Worm (Caenorhabditis elegans) whole organism, L1 larva: ENCODE data around the gene R11H6.4.

Experiments
- C16A3.4 ChIP-seq: fragments of 150-350 bp; optimal IDR thresholded peaks from 2 replicates; lab custom pipeline; 2014; ENCODE audit warnings: missing biosample characterization, missing genetic modification characterization
- C34B4.2 ChIP-seq: sonication (generic microtip); optimal IDR thresholded peaks from 2 replicates; lab custom pipeline; 2017; ENCODE audit warnings: mild to moderate bottlenecking, missing genetic modification characterization, missing compliant biosample characterization
- F16B12.6 ChIP-seq: fragments of 150-350 bp; optimal IDR thresholded peaks from 2 replicates; lab custom pipeline; 2014; ENCODE audit warnings: missing biosample characterization, missing genetic modification characterization
- aha-1 ChIP-seq: fragments of 150-350 bp; optimal IDR thresholded peaks from 2 replicates; lab custom pipeline; 2014; ENCODE audit warnings: missing biosample characterization, missing genetic modification characterization
- alr-1 ChIP-seq: fragments of 200-800 bp; sonication (Bioruptor generic); optimal IDR thresholded peaks from 2 replicates; lab custom pipeline; 2018; ENCODE audit warnings: borderline replicate concordance, mild to moderate bottlenecking, missing genetic modification characterization, missing compliant biosample characterization
- ceh-8 ChIP-seq: fragments of 200-800 bp; sonication (Bioruptor generic); optimal IDR thresholded peaks from 2 replicates; lab custom pipeline; 2018; ENCODE audit warnings: mild to moderate bottlenecking, missing genetic modification characterization, moderate library complexity, missing compliant biosample characterization
- ceh-90 ChIP-seq: sonication (generic microtip); optimal IDR thresholded peaks from 2 replicates; lab custom pipeline; 2016; ENCODE audit warnings: missing genetic modification characterization, missing compliant biosample characterization
- dpl-1 ChIP-seq, 3 experiments: fragments of 150-350 bp in 2 of 3; sonication (generic microtip) in 1 of 3; optimal IDR thresholded peaks; 2 replicates each; lab custom pipeline; 2014 to 2017; ENCODE audit warnings: missing biosample characterization in 3 of 3, missing genetic modification characterization in 3 of 3, missing genetic modification reagents in 3 of 3
- dsc-1 ChIP-seq: sonication (generic microtip); optimal IDR thresholded peaks from 2 replicates; lab custom pipeline; 2016; ENCODE audit warnings: mild to moderate bottlenecking, missing genetic modification characterization, missing compliant biosample characterization
- efl-3 ChIP-seq: fragments of 200-800 bp; sonication (Bioruptor generic); optimal IDR thresholded peaks from 2 replicates; lab custom pipeline; 2018; ENCODE audit warnings: mild to moderate bottlenecking, missing genetic modification characterization, missing compliant biosample characterization
- egl-13 ChIP-seq: sonication (generic microtip); optimal IDR thresholded peaks from 2 replicates; lab custom pipeline; 2016; ENCODE audit warnings: missing genotype, missing genetic modification reagents, missing genetic modification characterization, missing compliant biosample characterization
- ets-5 ChIP-seq: fragments of 200-800 bp; sonication (Bioruptor generic); IDR thresholded peaks from 2 replicates; pipeline ENCODE4 v1.3.6; 2022; ENCODE audit warnings: missing genetic modification characterization, missing compliant biosample characterization
- fkh-4 ChIP-seq: sonication (generic microtip); optimal IDR thresholded peaks from 2 replicates; lab custom pipeline; 2016; ENCODE audit warnings: missing compliant biosample characterization, missing genetic modification characterization, borderline replicate concordance
- fos-1 ChIP-seq: fragments of 150-350 bp; optimal IDR thresholded peaks from 2 replicates; lab custom pipeline; 2014; ENCODE audit warnings: missing biosample characterization, missing genetic modification characterization
- isw-1 ChIP-seq: fragments of 200-800 bp; sonication (Bioruptor generic); IDR thresholded peaks from 2 replicates; pipeline ENCODE4 v1.3.6; 2022; ENCODE audit warnings: missing genetic modification characterization, missing compliant biosample characterization
- lin-14 ChIP-seq: fragments of 200-800 bp; sonication (Bioruptor generic); optimal IDR thresholded peaks from 2 replicates; lab custom pipeline; 2018; ENCODE audit warnings: mild to moderate bottlenecking, missing genetic modification characterization, moderate library complexity, missing compliant biosample characterization
- lin-35 ChIP-seq, 2 experiments: fragments of 150-350 bp; optimal IDR thresholded peaks; 2 replicates each; lab custom pipeline; 2014; ENCODE audit warnings: missing biosample characterization in 2 of 2, missing genetic modification characterization in 2 of 2, missing genetic modification reagents in 2 of 2
- lir-3 ChIP-seq: sonication (generic microtip); optimal IDR thresholded peaks from 2 replicates; lab custom pipeline; 2016; ENCODE audit warnings: mild to moderate bottlenecking, missing genetic modification characterization, moderate library complexity, missing compliant biosample characterization; ENCODE audit not compliant: poor library complexity
- lsy-2 ChIP-seq, 2 experiments: fragments of 150-350 bp; optimal IDR thresholded peaks; 2 replicates each; lab custom pipeline; 2014; ENCODE audit warnings: missing biosample characterization in 2 of 2, missing genetic modification characterization in 2 of 2
- mef-2 ChIP-seq: fragments of 150-350 bp; optimal IDR thresholded peaks from 2 replicates; lab custom pipeline; 2014; ENCODE audit warnings: missing biosample characterization, missing genetic modification characterization
- nhr-71 ChIP-seq: sonication (generic microtip); optimal IDR thresholded peaks from 2 replicates; lab custom pipeline; 2016; ENCODE audit warnings: mild to moderate bottlenecking, missing genetic modification characterization, moderate library complexity, missing compliant biosample characterization
- nhr-76 ChIP-seq: sonication (generic microtip); optimal IDR thresholded peaks from 2 replicates; lab custom pipeline; 2017; ENCODE audit warnings: missing biosample characterization, missing genetic modification characterization
- nhr-85 ChIP-seq: sonication (generic microtip); peaks from one replicate; lab custom pipeline; 2016; ENCODE audit warnings: missing genetic modification characterization, inconsistent platforms, missing compliant biosample characterization
- rnt-1 ChIP-seq: sonication (generic microtip); optimal IDR thresholded peaks from 2 replicates; lab custom pipeline; 2016; ENCODE audit warnings: mild to moderate bottlenecking, missing genetic modification characterization, moderate library complexity, missing compliant biosample characterization
- skn-1 ChIP-seq: fragments of 150-350 bp; optimal IDR thresholded peaks from 2 replicates; lab custom pipeline; 2014; ENCODE audit warnings: missing biosample characterization, missing genetic modification characterization
- snpc-4 ChIP-seq: fragments of 150-350 bp; optimal IDR thresholded peaks from 2 replicates; lab custom pipeline; 2014; ENCODE audit warnings: missing biosample characterization, missing genetic modification characterization
- snu-23 ChIP-seq: sonication (generic microtip); optimal IDR thresholded peaks from 2 replicates; lab custom pipeline; 2016; ENCODE audit warnings: missing genetic modification characterization, missing compliant biosample characterization
- tbx-2 ChIP-seq: sonication (generic microtip); optimal IDR thresholded peaks from 2 replicates; lab custom pipeline; 2016; ENCODE audit warnings: missing genetic modification characterization, missing compliant biosample characterization
- tlp-1 ChIP-seq: fragments of 150-350 bp; optimal IDR thresholded peaks from 2 replicates; lab custom pipeline; 2014; ENCODE audit warnings: missing biosample characterization, missing genetic modification characterization
- unc-130 ChIP-seq: fragments of 150-350 bp; optimal IDR thresholded peaks from 2 replicates; lab custom pipeline; 2017; ENCODE audit warnings: missing biosample characterization, missing genetic modification characterization, inconsistent platforms
- unc-62 ChIP-seq: fragments of 150-350 bp; optimal IDR thresholded peaks from 2 replicates; lab custom pipeline; 2014; ENCODE audit warnings: missing biosample characterization, missing genetic modification reagents, missing genetic modification characterization
- vab-15 ChIP-seq: sonication (generic microtip); optimal IDR thresholded peaks from 2 replicates; lab custom pipeline; 2017; ENCODE audit warnings: missing genotype, mild to moderate bottlenecking, missing genetic modification characterization, missing compliant biosample characterization
- zag-1 ChIP-seq: fragments of 150-350 bp; optimal IDR thresholded peaks from 2 replicates; lab custom pipeline; 2014; ENCODE audit warnings: missing biosample characterization, missing genetic modification characterization
- ztf-11 ChIP-seq, 2 experiments: sonication (generic microtip); optimal IDR thresholded peaks; 2 replicates each; lab custom pipeline; 2016 to 2017; ENCODE audit warnings: missing genetic modification characterization in 2 of 2, missing biosample characterization in 1 of 2, missing compliant biosample characterization in 1 of 2

Gene R11H6.4

ce11 chrV:14609643-14610042 lies at the start of gene R11H6.4:
Gene R11H6.4 (plus strand): TSS chrV:14609943.
- TF ChIP-seq nhr-85 (tag; lab: Kevin White, UChicago) = no peak
- no peak for TF ChIP-seq ztf-11 (tag; optimal IDR thresholded peaks at IDR 0.05; lab: Kevin White, UChicago)
- TF ChIP-seq snpc-4 (tag; lab: Kevin White, UChicago) = no peak
- TF ChIP-seq, all 84 proteins: peak for 0

DNA sequence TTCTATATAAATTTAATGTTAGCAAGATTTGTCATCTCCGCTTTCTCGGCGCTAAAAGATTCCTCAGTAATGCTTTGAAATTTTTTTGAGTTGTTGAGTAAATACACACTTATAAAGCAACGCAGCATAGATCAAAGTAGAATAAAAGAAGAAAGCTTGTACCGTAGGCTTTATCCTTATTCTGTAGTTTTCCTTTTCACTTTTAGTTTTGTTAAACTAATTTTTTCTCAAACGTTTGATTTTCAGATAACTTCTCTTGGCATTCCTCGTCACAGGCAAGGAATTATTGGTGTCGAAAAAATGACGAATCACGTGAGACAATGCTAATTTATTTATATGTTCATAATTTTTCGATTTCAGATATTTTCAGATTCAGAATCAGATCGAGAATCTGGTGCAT lies 47.2 kb upstream of the R11H6.4 start, which contains the start of gene C53A5.11:
C53A5.11 (plus strand) TSS at position 301 of the 400 bp plus-strand sequence.
- no peak for TF ChIP-seq fos-1 (tag; lab: Kevin White, UChicago)

- no peak for TF ChIP-seq C16A3.4 (tag; lab: Kevin White, UChicago)
- no peak for TF ChIP-seq isw-1 (GFP tag; lab: Robert Waterston, UW)
- peak; percentile 43 for TF ChIP-seq rnt-1 (tag; lab: Kevin White, UChicago)
- TF ChIP-seq fkh-4 (tag; lab: Kevin White, UChicago) = no peak
- peak in 1 of 2 experiments; percentile 13 for TF ChIP-seq lsy-2 (tag; optimal IDR thresholded peaks at IDR 0.05; lab: Kevin White, UChicago)
- TF ChIP-seq lin-14 (GFP tag; lab: Kevin White, UChicago) = peak; percentile 69
- TF ChIP-seq nhr-71 = peak; percentile 17
- no peak for TF ChIP-seq tbx-2 (tag; lab: Kevin White, UChicago)
- TF ChIP-seq alr-1 (tag; lab: Kevin White, UChicago) = no peak
Observed at ce11 chrV:14576745-14577373, 32.9 kb upstream of the R11H6.4 start.

DNA sequence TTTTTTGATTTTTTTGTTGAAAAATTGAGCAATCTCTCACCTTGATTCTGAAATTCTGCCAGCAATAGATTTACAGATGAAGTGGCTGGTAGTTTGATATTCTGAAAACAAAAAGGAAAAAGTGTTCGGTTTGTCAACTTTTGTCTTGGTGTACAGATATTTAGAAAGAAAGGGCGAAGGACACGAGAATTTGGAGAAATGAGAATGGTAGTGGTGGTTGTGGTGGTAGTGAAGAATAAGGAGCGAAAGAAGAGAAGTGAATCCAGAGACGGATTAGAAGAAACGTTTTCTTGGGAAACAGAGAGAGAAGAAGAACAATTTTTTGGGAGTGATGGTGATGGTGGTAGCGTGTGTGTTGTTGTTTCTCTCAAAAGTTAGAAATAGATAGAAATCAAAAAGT lies 30.1 kb upstream of the R11H6.4 start, which contains the start of gene gar-3:
gar-3 (minus strand) TSS at position 101 of the 400 bp plus-strand sequence.
- no peak for TF ChIP-seq tlp-1 (tag; lab: Kevin White, UChicago)

- TF ChIP-seq egl-13 (tag; lab: Kevin White, UChicago) (no peak), dpl-1 (GFP tag; optimal IDR thresholded peaks at IDR 0.05; lab: Kevin White, UChicago) (no peak), unc-62 (GFP tag; lab: Kevin White, UChicago) (no peak), unc-130 (tag; lab: Kevin White, UChicago) (no peak), zag-1 (no peak), efl-3 (GFP tag; lab: Kevin White, UChicago) (no peak), mef-2 (tag; lab: Kevin White, UChicago) (no peak), aha-1 (tag; lab: Kevin White, UChicago) (no peak), ceh-90 (tag; lab: Kevin White, UChicago) (no peak), F16B12.6 (tag; lab: Kevin White, UChicago) (no peak), lsy-2 (tag; optimal IDR thresholded peaks at IDR 0.05; lab: Kevin White, UChicago) (no peak), nhr-71 (no peak), C34B4.2 (no peak), ceh-8 (no peak), lir-3 (tag; lab: Kevin White, UChicago) (no peak), nhr-76 (no peak), C16A3.4 (tag; lab: Kevin White, UChicago) (no peak), vab-15 (tag; lab: Kevin White, UChicago) (no peak), lin-35 (GFP tag; optimal IDR thresholded peaks at IDR 0.05; lab: Kevin White, UChicago) (no peak), snu-23 (no peak)
Observed at ce11 chrV:14585351-14585750, 24.4 kb upstream of the R11H6.4 start, which contains the start of gene Y40H4A.2. Gene Y40H4A.2 (minus strand): TSS chrV:14585451.

DNA sequence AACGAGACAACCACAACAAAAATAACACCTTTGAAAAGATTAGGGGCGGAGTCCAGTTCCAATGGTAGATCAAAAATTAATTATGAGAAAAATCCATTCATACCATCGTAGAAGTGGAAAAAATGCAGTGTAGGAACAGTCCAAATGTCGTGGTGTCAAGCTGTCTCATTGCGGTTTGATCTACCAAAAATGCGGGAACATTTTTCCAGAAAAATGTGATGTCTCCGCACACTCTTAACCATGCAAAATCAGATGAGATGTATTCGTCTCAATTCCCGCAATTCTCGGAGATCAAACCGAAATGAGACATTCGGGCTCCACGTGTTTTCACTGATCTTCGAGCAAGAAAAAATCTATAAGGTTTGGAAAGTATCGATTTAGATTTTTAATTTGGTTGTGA lies 15.6 kb upstream of the R11H6.4 start:
- TF ChIP-seq dsc-1 (no peak), ets-5 (no peak), skn-1 (tag; lab: Kevin White, UChicago) (no peak)
